Worm (Caenorhabditis elegans): ENCODE measurements around the gene C46G7.1.

- TF ChIP-seq him-1 (tag; optimal IDR thresholded peaks at IDR 0.05) (no peak), dao-5 (tag; optimal IDR thresholded peaks at IDR 0.05) (no peak)
These were observed 46.9 kb downstream of the C46G7.1 start for ce11 chrIV:6064657-6065056.

All from whole organism, L4/young adult.